Worm (Caenorhabditis elegans) whole organism, midembryonic: ENCODE measurements around the gene C09G5.7.

Experiments used
- T22C8.4 ChIP-seq: fragments of 200-800 bp; sonication (Bioruptor generic); IDR thresholded peaks from 2 replicates; pipeline ENCODE4 v1.3.6; 2022; ENCODE audit warnings: missing genetic modification characterization, missing compliant biosample characterization
- cog-1 ChIP-seq: sonication (generic microtip); optimal IDR thresholded peaks from 2 replicates; lab custom pipeline; 2016; ENCODE audit warnings: missing genetic modification characterization, missing compliant biosample characterization
- flt-1 ChIP-seq: fragments of 200-800 bp; sonication (Bioruptor generic); IDR thresholded peaks from 2 replicates; pipeline ENCODE4 v1.3.6; 2022; ENCODE audit warnings: missing genetic modification characterization, missing compliant biosample characterization
- klf-2 ChIP-seq: fragments of 200-800 bp; sonication (Bioruptor generic); conservative IDR thresholded peaks from 2 replicates; pipeline ENCODE4 v1.3.6; 2022; ENCODE audit warnings: missing genetic modification reagents, missing genetic modification characterization, missing compliant biosample characterization
- med-1 ChIP-seq: sonication (generic microtip); optimal IDR thresholded peaks from 2 replicates; lab custom pipeline; 2017; ENCODE audit warnings: missing genetic modification characterization, mild to moderate bottlenecking, missing compliant biosample characterization, antibody characterized with exemption, missing genetic modification reagents; ENCODE audit not compliant: insufficient read depth
- ref-1 ChIP-seq: fragments of 200-800 bp; sonication (Bioruptor generic); conservative IDR thresholded peaks from 2 replicates; pipeline ENCODE4 v1.3.6; 2022; ENCODE audit warnings: missing genetic modification reagents, missing genetic modification characterization, missing compliant biosample characterization
- tab-1 ChIP-seq: fragments of 200-800 bp; sonication (Bioruptor generic); IDR thresholded peaks from 2 replicates; pipeline ENCODE4 v1.3.6; 2022; ENCODE audit warnings: missing genetic modification characterization, missing compliant biosample characterization
- ztf-23 ChIP-seq: fragments of 200-800 bp; sonication (Bioruptor generic); IDR thresholded peaks from 2 replicates; pipeline ENCODE4 v1.3.6; 2022; ENCODE audit warnings: missing genetic modification reagents, missing genetic modification characterization, missing compliant biosample characterization
- ztf-29 ChIP-seq: fragments of 200-800 bp; sonication (Bioruptor generic); IDR thresholded peaks from 2 replicates; pipeline ENCODE4 v1.3.6; 2022; ENCODE audit warnings: missing genetic modification reagents, missing genetic modification characterization, missing compliant biosample characterization

C09G5.7 gene

ce11 chrII:10761653-10762052 lies 47.0 kb downstream of the C09G5.7 start:
- TF ChIP-seq T22C8.4 (GFP tag; lab: Robert Waterston, UW) (no peak), med-1 (GFP tag; lab: Kevin White, UChicago) (no peak), ztf-23 (GFP tag; lab: Robert Waterston, UW) (no peak), cog-1 (tag; lab: Kevin White, UChicago) (no peak), ztf-29 (GFP tag; lab: Robert Waterston, UW) (no peak), ref-1 (GFP tag; lab: Robert Waterston, UW) (no peak), tab-1 (GFP tag; lab: Robert Waterston, UW) (no peak), klf-2 (GFP tag; lab: Robert Waterston, UW) (no peak), flt-1 (GFP tag; lab: Robert Waterston, UW) (no peak)

DNA sequence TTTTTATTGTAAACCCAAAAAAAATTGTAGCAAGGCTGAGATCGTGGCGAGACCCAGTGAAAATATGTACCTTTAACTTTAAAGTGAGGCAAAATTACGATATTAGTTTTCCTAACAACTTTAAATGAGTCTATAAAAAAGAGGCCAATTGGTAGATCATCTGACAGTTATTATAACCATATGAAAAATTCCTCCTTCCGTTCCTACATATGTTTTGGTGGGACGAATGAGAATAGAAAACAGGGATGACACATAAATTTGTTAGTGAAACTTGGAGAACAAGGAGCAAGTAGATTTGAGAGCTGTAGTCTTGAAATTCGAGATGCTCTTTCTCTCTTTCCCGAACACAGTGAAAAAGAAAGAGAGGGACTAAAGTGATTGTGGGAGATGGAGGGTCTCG lies 50.6 kb downstream of the C09G5.7 start:
- TF ChIP-seq klf-2 (GFP tag; lab: Robert Waterston, UW) (no peak), tab-1 (GFP tag; lab: Robert Waterston, UW) (no peak), ztf-23 (GFP tag; lab: Robert Waterston, UW) (no peak), ztf-29 (GFP tag; lab: Robert Waterston, UW) (no peak), cog-1 (tag; lab: Kevin White, UChicago) (no peak), T22C8.4 (GFP tag; lab: Robert Waterston, UW) (no peak), flt-1 (GFP tag; lab: Robert Waterston, UW) (no peak), ref-1 (GFP tag; lab: Robert Waterston, UW) (no peak), med-1 (GFP tag; lab: Kevin White, UChicago) (no peak)
